Worm (Caenorhabditis elegans): ENCODE data around the gene srh-182.

srh-182 gene

DNA sequence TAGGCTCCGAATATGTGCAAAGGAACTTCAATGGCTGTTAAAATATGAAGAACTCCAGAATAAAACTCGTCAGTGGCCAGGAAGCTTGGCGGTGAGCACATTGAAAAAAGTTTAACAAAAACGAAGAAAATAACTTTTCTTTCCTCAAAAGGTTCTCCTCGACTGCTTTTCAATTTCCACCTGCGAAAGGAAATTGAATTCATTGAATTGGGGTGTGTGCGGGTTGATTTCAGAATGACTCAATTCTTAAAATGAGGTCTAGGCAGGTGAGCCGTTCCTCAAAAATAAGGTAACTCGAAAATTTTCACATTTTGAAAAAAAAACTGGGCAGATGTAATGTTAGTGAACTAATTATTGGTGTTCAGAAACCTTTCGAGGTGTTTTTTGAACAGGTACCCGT is at the start of gene srh-182:
Gene srh-182 (minus strand): TSS at position 101 of the 400 bp plus-strand sequence.
- TF ChIP-seq hlh-4 (tag; optimal IDR thresholded peaks at IDR 0.05) (peak; percentile 41), tlp-1 (tag; optimal IDR thresholded peaks at IDR 0.05) (no peak)

- no peak for TF ChIP-seq mdl-1 (tag; optimal IDR thresholded peaks at IDR 0.05)
- no peak for TF ChIP-seq dpl-1 (GFP tag; optimal IDR thresholded peaks at IDR 0.05)
- no peak for TF ChIP-seq ceh-8 (GFP tag; optimal IDR thresholded peaks at IDR 0.05)
- TF ChIP-seq nhr-20 (tag; optimal IDR thresholded peaks at IDR 0.05): no peak
- peak in 1 of 2 experiments; percentile 11 for TF ChIP-seq lin-35 (GFP tag; optimal IDR thresholded peaks at IDR 0.05)
- peak; percentile 95 for TF ChIP-seq elt-2 (tag; optimal IDR thresholded peaks at IDR 0.05)
- TF ChIP-seq lir-3 (tag; optimal IDR thresholded peaks at IDR 0.05; ENCODE audit: poor library complexity): no peak
- peak; percentile 34 for TF ChIP-seq tlp-1 (tag; optimal IDR thresholded peaks at IDR 0.05)
- TF ChIP-seq efl-1 (optimal IDR thresholded peaks at IDR 0.05): no peak
- TF ChIP-seq efl-1 (GFP tag; optimal IDR thresholded peaks at IDR 0.05 in 1 of 2): peak in 1 of 2 experiments; percentile 84
Measured at ce11 chrV:18516496-18516895, 43.2 kb upstream of the srh-182 start, which contains the start of gene hmit-1.1. TSS of gene hmit-1.1 (plus strand) at chrV:18516789.

- TF ChIP-seq C16A3.4 (tag; optimal IDR thresholded peaks at IDR 0.05) (no peak), efl-1 (optimal IDR thresholded peaks at IDR 0.05) (no peak), efl-1 (GFP tag; optimal IDR thresholded peaks at IDR 0.05 in 1 of 2) (peak in 1 of 2 experiments; percentile 69)
Measured at ce11 chrV:18511847-18512246, 38.5 kb upstream of the srh-182 start.

DNA sequence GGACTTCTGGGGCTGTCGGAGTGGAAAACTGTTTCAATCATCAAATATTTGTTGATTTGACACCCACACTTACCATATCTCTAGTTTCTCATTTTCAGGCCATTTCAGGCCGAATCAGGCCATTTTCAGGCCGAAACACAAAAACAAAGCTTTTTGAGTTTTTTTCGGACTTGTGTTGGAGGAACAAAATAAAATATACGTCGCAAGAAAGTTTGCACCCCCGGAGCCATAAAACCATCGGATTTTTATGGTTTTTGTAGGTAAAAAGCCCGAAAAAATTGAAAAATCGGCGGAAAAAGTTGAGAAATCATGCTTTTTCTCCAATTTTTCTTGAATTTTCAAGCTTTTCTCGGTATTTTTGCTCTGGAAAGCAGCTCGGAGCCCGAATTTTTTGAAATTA is 35.2 kb upstream of the srh-182 start, which contains the start of gene Y51A2D.1:
Gene Y51A2D.1 (plus strand): TSS at position 301 of the 400 bp plus-strand sequence.
- TF ChIP-seq zip-4 (GFP tag; optimal IDR thresholded peaks at IDR 0.05): no peak
- no peak for TF ChIP-seq C34B4.2 (tag; optimal IDR thresholded peaks at IDR 0.05)
- TF ChIP-seq lin-13 (GFP tag; optimal IDR thresholded peaks at IDR 0.05): no peak
- TF ChIP-seq ceh-90 (tag; optimal IDR thresholded peaks at IDR 0.05): no peak
- TF ChIP-seq ces-1 (GFP tag; optimal IDR thresholded peaks at IDR 0.05): no peak
- TF ChIP-seq swsn-7 (tag; optimal IDR thresholded peaks at IDR 0.05): no peak
- TF ChIP-seq zag-1 (tag; optimal IDR thresholded peaks at IDR 0.05): no peak
- TF ChIP-seq alr-1 (tag; optimal IDR thresholded peaks at IDR 0.05; ENCODE audit: borderline replicate concordance): no peak
- no peak for TF ChIP-seq ceh-88 (GFP tag; IDR thresholded peaks at IDR 0.05)
- no peak for TF ChIP-seq ztf-11 (tag; optimal IDR thresholded peaks at IDR 0.05)
- TF ChIP-seq pax-3 (tag; optimal IDR thresholded peaks at IDR 0.05): no peak
- no peak for TF ChIP-seq snpc-4 (tag; optimal IDR thresholded peaks at IDR 0.05)
- TF ChIP-seq nhr-84 (tag; optimal IDR thresholded peaks at IDR 0.05): no peak
- TF ChIP-seq fkh-8 (tag; optimal IDR thresholded peaks at IDR 0.05): no peak
- no peak for TF ChIP-seq nhr-71 (tag; optimal IDR thresholded peaks at IDR 0.05)
- TF ChIP-seq nhr-237 (tag; optimal IDR thresholded peaks at IDR 0.05): no peak
- TF ChIP-seq lin-39 (tag; optimal IDR thresholded peaks at IDR 0.05): no peak
- no peak for TF ChIP-seq lir-3 (tag; optimal IDR thresholded peaks at IDR 0.05; ENCODE audit: poor library complexity)

- TF ChIP-seq ceh-82 (tag; optimal IDR thresholded peaks at IDR 0.05): no peak
- TF ChIP-seq sptf-1 (tag; optimal IDR thresholded peaks at IDR 0.05): no peak
- no peak for TF ChIP-seq zip-4 (GFP tag; optimal IDR thresholded peaks at IDR 0.05)
- no peak for TF ChIP-seq ceh-63 (GFP tag; optimal IDR thresholded peaks at IDR 0.05)
- TF ChIP-seq aly-2 (tag; optimal IDR thresholded peaks at IDR 0.05): no peak
Measured at ce11 chrV:18506772-18507171, 33.5 kb upstream of the srh-182 start.

- TF ChIP-seq nhr-71 (tag; optimal IDR thresholded peaks at IDR 0.05) (no peak), elt-3 (tag; optimal IDR thresholded peaks at IDR 0.05) (no peak), alr-1 (tag; optimal IDR thresholded peaks at IDR 0.05; ENCODE audit: borderline replicate concordance) (no peak), ztf-11 (tag; optimal IDR thresholded peaks at IDR 0.05) (no peak), lin-13 (GFP tag; optimal IDR thresholded peaks at IDR 0.05) (no peak), hlh-4 (tag; optimal IDR thresholded peaks at IDR 0.05) (no peak), egl-13 (tag; optimal IDR thresholded peaks at IDR 0.05) (no peak), ceh-8 (GFP tag; optimal IDR thresholded peaks at IDR 0.05) (no peak), elt-2 (tag; optimal IDR thresholded peaks at IDR 0.05) (no peak)
Measured at ce11 chrV:18504610-18505009, 31.3 kb upstream of the srh-182 start.

Data from whole organism, L1 larva.